Fruit fly (Drosophila melanogaster): ENCODE results near the gene CG9801.

DNA sequence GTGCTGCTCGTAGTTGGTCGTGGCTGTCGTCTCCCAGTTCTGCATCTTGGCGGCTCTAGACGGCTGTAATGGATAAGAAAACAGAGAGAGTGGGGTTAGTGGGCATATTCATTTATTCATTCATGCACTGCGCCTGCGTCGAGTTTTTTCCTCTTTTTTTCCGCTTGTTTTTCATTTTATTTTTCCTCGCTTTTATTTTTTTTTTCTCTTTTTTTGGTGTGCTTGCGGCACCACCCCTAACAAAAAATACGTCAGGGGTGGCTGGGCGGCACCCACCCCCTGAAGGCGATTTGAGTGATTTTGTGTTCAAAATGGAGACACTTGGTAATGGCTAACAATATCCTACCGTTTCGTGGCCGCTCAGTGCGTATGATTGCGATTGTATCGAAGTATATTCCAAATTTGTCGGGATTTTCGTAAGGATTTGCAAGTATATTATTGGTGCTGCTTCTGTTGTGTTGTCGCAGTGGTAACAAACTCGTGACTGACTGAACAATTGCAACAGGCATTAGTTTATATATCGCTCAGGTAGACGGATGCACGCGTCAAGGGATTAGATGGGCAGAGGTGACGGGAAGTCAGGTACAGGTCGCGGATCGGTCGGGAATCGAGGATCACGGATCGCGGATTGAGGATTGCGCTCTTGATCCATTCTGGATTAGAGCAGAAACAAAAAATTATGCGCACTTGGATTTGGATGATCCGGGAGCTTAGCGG, 53.2 kb downstream of the CG9801 start:
- TF ChIP-seq CG8478 (optimal IDR thresholded peaks at IDR 0.05) = no peak
- TF ChIP-seq CTCF (optimal IDR thresholded peaks at IDR 0.05) = no peak
